Worm (Caenorhabditis elegans) whole organism, L4/young adult: ENCODE data around the gene egg-3.
"Not testable (repeated sequence)": the region's sequence is repeated elsewhere in the genome, so short reads cannot be mapped to it uniquely, and the experiment has no call there.

Experiments used
- W03F9.2 ChIP-seq: fragments of 150-350 bp; optimal IDR thresholded peaks from 2 replicates; lab custom pipeline; 2014; ENCODE audit warnings: missing biosample characterization, missing genetic modification characterization
- dao-5 ChIP-seq: sonication (generic microtip); optimal IDR thresholded peaks from 2 replicates; lab custom pipeline; 2016; ENCODE audit warnings: missing genotype, missing genetic modification characterization, moderate library complexity, missing compliant biosample characterization
- him-1 ChIP-seq: sonication (generic microtip); optimal IDR thresholded peaks from 2 replicates; lab custom pipeline; 2016; ENCODE audit warnings: missing genotype, missing genetic modification reagents, missing genetic modification characterization, missing compliant biosample characterization

DNA sequence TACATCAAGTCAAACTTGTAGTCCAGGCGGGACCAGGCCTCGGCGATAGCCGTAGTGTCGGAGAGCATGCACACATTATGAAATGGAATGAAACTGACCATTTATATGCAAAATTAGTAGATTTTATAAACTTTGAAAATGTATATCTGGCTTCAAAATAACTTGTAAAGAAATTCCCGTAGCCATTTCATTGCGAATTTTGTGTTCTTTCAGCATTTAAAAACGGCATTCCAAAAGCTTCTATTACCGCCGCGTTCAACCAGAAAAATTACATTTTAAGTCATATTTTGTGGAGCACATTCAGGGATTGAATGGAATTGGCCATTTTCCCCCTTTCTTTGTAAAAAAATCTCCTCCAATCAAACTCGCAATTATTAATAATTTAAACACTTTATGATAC lies 38.6 kb upstream of the egg-3 start, which contains the start of gene Y19D2B.1:
- TF ChIP-seq him-1, W03F9.2, dao-5 (tag; lab: Kevin White, UChicago): not testable (repeated sequence)
